Fruit fly (Drosophila melanogaster): ENCODE data around the gene CG12948.

The CG12948 gene

DNA sequence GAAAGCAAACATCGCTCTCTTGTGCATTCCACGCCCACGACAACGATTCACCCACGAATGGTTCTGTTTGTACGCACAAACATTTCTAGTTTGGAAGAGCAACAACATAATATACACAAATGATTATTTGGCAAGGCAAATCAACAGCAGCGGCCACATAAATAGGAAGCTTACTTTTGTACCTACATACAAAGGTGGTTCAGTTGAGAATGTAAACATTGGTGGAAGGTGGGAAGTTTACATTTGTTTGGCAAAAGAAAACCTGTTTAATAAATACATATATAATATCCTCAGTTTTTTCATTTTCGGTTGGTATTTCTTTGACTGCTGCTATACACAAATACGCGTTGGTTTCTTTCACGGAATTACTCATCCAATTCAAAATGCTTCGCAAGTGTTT lies 45.0 kb downstream of the CG12948 start (continued):
- no peak for TF ChIP-seq CG7368 (GFP tag; optimal IDR thresholded peaks at IDR 0.05)
- no peak for TF ChIP-seq CG8319 (GFP tag; optimal IDR thresholded peaks at IDR 0.05)
- TF ChIP-seq CG1621 (tag; optimal IDR thresholded peaks at IDR 0.05) = no peak
- no peak for TF ChIP-seq Blimp-1 (GFP tag; optimal IDR thresholded peaks at IDR 0.05)
- peak; percentile 16 for TF ChIP-seq CG8632 (GFP tag; optimal IDR thresholded peaks at IDR 0.05)
- TF ChIP-seq Sox14 (GFP tag; optimal IDR thresholded peaks at IDR 0.05) = peak; percentile 59
- no peak for TF ChIP-seq eg (GFP tag; IDR thresholded peaks at IDR 0.05)

- TF ChIP-seq CG6808 (GFP tag; optimal IDR thresholded peaks at IDR 0.05) = no peak
- TF ChIP-seq dac (GFP tag; optimal IDR thresholded peaks at IDR 0.05) = no peak
- TF ChIP-seq fkh (GFP tag; optimal IDR thresholded peaks at IDR 0.05) = no peak
- TF ChIP-seq Lpt (GFP tag; optimal IDR thresholded peaks at IDR 0.05) = no peak
- TF ChIP-seq Eip75B (GFP tag; optimal IDR thresholded peaks at IDR 0.05) = no peak
- no peak for TF ChIP-seq CG11902 (GFP tag; optimal IDR thresholded peaks at IDR 0.05)
- TF ChIP-seq Sox15 (GFP tag; optimal IDR thresholded peaks at IDR 0.05) = peak; percentile 10
- TF ChIP-seq Eip93F (GFP tag; optimal IDR thresholded peaks at IDR 0.05) = no peak
- peak; percentile 4 for TF ChIP-seq Hr4 (GFP tag; optimal IDR thresholded peaks at IDR 0.05)
- no peak for TF ChIP-seq CG6792 (GFP tag; optimal IDR thresholded peaks at IDR 0.05)
- TF ChIP-seq CG6163 (GFP tag; IDR thresholded peaks at IDR 0.05) = no peak
- TF ChIP-seq CG1621 (tag; optimal IDR thresholded peaks at IDR 0.05) = no peak
- no peak for TF ChIP-seq CG34406 (GFP tag; optimal IDR thresholded peaks at IDR 0.05)
- peak; percentile 18 for TF ChIP-seq lz (GFP tag; optimal IDR thresholded peaks at IDR 0.05)
- no peak for TF ChIP-seq fd59A (GFP tag; optimal IDR thresholded peaks at IDR 0.05)
- TF ChIP-seq CG8119 (GFP tag; IDR thresholded peaks at IDR 0.05) = no peak
- peak; percentile 27 for TF ChIP-seq pdm3 (GFP tag; optimal IDR thresholded peaks at IDR 0.05)
- TF ChIP-seq svp (GFP tag) = peak; percentile 78
- TF ChIP-seq CG11762 (GFP tag; optimal IDR thresholded peaks at IDR 0.05; ENCODE audit: insufficient read depth) = no peak
- no peak for TF ChIP-seq fd85E (GFP tag; optimal IDR thresholded peaks at IDR 0.05)
- no peak for TF ChIP-seq OdsH (GFP tag; optimal IDR thresholded peaks at IDR 0.05)
- peak; percentile 2 for TF ChIP-seq acj6 (GFP tag; optimal IDR thresholded peaks at IDR 0.05)
- TF ChIP-seq Sox102F (GFP tag; optimal IDR thresholded peaks at IDR 0.05) = peak; percentile 13
- peak; percentile 17 for TF ChIP-seq Smox (GFP tag; optimal IDR thresholded peaks at IDR 0.05)
- TF ChIP-seq achi (GFP tag; optimal IDR thresholded peaks at IDR 0.05) = no peak
- no peak for TF ChIP-seq CG6854 (GFP tag; optimal IDR thresholded peaks at IDR 0.05)
- TF ChIP-seq vri (GFP tag; optimal IDR thresholded peaks at IDR 0.05) = no peak
- no peak for TF ChIP-seq dsx (GFP tag; optimal IDR thresholded peaks at IDR 0.05; ENCODE audit: poor library complexity, severe bottlenecking)
- no peak for TF ChIP-seq CG15336 (GFP tag; IDR thresholded peaks at IDR 0.05)
- TF ChIP-seq Eip78C (GFP tag) = peak; percentile 74
- peak; percentile 42 for TF ChIP-seq Met (GFP tag; optimal IDR thresholded peaks at IDR 0.05)
- no peak for TF ChIP-seq eg (GFP tag; IDR thresholded peaks at IDR 0.05)
- no peak for TF ChIP-seq Blimp-1 (GFP tag; optimal IDR thresholded peaks at IDR 0.05)
- peak; percentile 35 for TF ChIP-seq esn (GFP tag; optimal IDR thresholded peaks at IDR 0.05)
- no peak for TF ChIP-seq CG6276 (GFP tag; optimal IDR thresholded peaks at IDR 0.05)
- no peak for TF ChIP-seq Gug (GFP tag; IDR thresholded peaks at IDR 0.05)
- TF ChIP-seq Hr39 (GFP tag; optimal IDR thresholded peaks at IDR 0.05) = peak; percentile 11
- TF ChIP-seq CG7368 (GFP tag; optimal IDR thresholded peaks at IDR 0.05) = no peak
- peak; percentile 15 for TF ChIP-seq CG31627 (GFP tag; optimal IDR thresholded peaks at IDR 0.05)
Measured at dm6 chr3R:9701897-9702296, 45.6 kb downstream of the CG12948 start.

Data from whole organism, prepupa.